Fruit fly (Drosophila melanogaster) whole organism, adult: ENCODE results near the gene CG12439.

Experiments used
- CG11617 ChIP-seq: fragments of 200-800 bp; sonication (Bioruptor generic); optimal IDR thresholded peaks from 2 replicates; lab custom pipeline; 2017; ENCODE audit warnings: mild to moderate bottlenecking, missing biosample characterization, missing genetic modification reagents, missing genetic modification characterization
- CG12768 ChIP-seq: fragments of 200-800 bp; sonication (Bioruptor generic); optimal IDR thresholded peaks from 2 replicates; lab custom pipeline; 2017; ENCODE audit warnings: missing biosample characterization, missing genetic modification characterization, mild to moderate bottlenecking, moderate library complexity, missing genetic modification reagents
- CG14711 ChIP-seq: fragments of 200-800 bp; sonication (Bioruptor generic); optimal IDR thresholded peaks from 2 replicates; lab custom pipeline; 2018; ENCODE audit warnings: missing biosample characterization, mild to moderate bottlenecking, missing genetic modification characterization, moderate library complexity
- CG1620 ChIP-seq: fragments of 200-800 bp; sonication (Bioruptor generic); optimal IDR thresholded peaks from 2 replicates; lab custom pipeline; 2016; ENCODE audit warnings: missing biosample characterization, missing genetic modification characterization
- CG33017 ChIP-seq: fragments of 200-800 bp; sonication (Bioruptor generic); optimal IDR thresholded peaks from 2 replicates; lab custom pipeline; 2018; ENCODE audit warnings: missing biosample characterization, mild to moderate bottlenecking, missing genetic modification characterization, moderate library complexity
- CG5204 ChIP-seq: fragments of 200-800 bp; sonication (Bioruptor generic); optimal IDR thresholded peaks from 2 replicates; lab custom pipeline; 2016; ENCODE audit warnings: missing biosample characterization, missing genetic modification characterization
- CG7045 ChIP-seq: fragments of 200-800 bp; sonication (Bioruptor generic); optimal IDR thresholded peaks from 2 replicates; lab custom pipeline; 2017; ENCODE audit warnings: missing biosample characterization, mild to moderate bottlenecking, missing genetic modification characterization
- CG7101 ChIP-seq: fragments of 200-800 bp; sonication (Bioruptor generic); optimal IDR thresholded peaks from 2 replicates; lab custom pipeline; 2018; ENCODE audit warnings: missing biosample characterization, mild to moderate bottlenecking, missing genetic modification characterization, moderate library complexity
- Clk ChIP-seq: fragments of 200-800 bp; sonication (Bioruptor generic); optimal IDR thresholded peaks from 2 replicates; lab custom pipeline; 2017; ENCODE audit warnings: missing biosample characterization, missing genetic modification characterization
- Crg-1 ChIP-seq: fragments of 200-800 bp; sonication (Bioruptor generic); optimal IDR thresholded peaks from 2 replicates; lab custom pipeline; 2016; ENCODE audit warnings: missing biosample characterization, missing genetic modification characterization
- Hr96 ChIP-seq: fragments of 200-800 bp; sonication (Bioruptor generic); optimal IDR thresholded peaks from 2 replicates; lab custom pipeline; 2016; ENCODE audit warnings: missing biosample characterization, missing genetic modification characterization
- Mnt ChIP-seq: fragments of 200-800 bp; sonication (Bioruptor generic); optimal IDR thresholded peaks from 2 replicates; lab custom pipeline; 2016; ENCODE audit warnings: missing biosample characterization, mild to moderate bottlenecking, missing genetic modification characterization
- bab1 ChIP-seq: fragments of 200-800 bp; sonication (Bioruptor generic); optimal IDR thresholded peaks from 3 replicates; lab custom pipeline; 2019; ENCODE audit warnings: missing biosample characterization, mild to moderate bottlenecking, missing genetic modification characterization, moderate library complexity
- cic ChIP-seq: fragments of 200-800 bp; sonication (Bioruptor generic); optimal IDR thresholded peaks from 2 replicates; lab custom pipeline; 2017; ENCODE audit warnings: missing biosample characterization, mild to moderate bottlenecking, missing genetic modification characterization, moderate library complexity
- cnc ChIP-seq, 2 experiments: fragments of >200 bp; optimal IDR thresholded peaks; 2 replicates each; lab custom pipeline; 2017
- kay ChIP-seq: fragments of 200-800 bp; sonication (Bioruptor generic); peaks from one replicate; lab custom pipeline; 2016; ENCODE audit warnings: missing biosample characterization, missing genetic modification characterization, borderline replicate concordance
- ovo ChIP-seq: fragments of 200-800 bp; sonication (Bioruptor generic); optimal IDR thresholded peaks from 2 replicates; lab custom pipeline; 2016; ENCODE audit warnings: missing biosample characterization, missing genetic modification characterization
- pad ChIP-seq: fragments of 200-800 bp; sonication (Bioruptor generic); optimal IDR thresholded peaks from 3 replicates; lab custom pipeline; 2017; ENCODE audit warnings: missing biosample characterization, missing genetic modification characterization, mild to moderate bottlenecking, moderate library complexity, missing genetic modification reagents
- tj ChIP-seq: fragments of 200-800 bp; sonication (Bioruptor generic); optimal IDR thresholded peaks from 3 replicates; lab custom pipeline; 2017; ENCODE audit warnings: missing biosample characterization, mild to moderate bottlenecking, missing genetic modification characterization, moderate library complexity
- toe ChIP-seq: fragments of 200-800 bp; sonication (Bioruptor generic); optimal IDR thresholded peaks from 2 replicates; lab custom pipeline; 2016; ENCODE audit warnings: missing biosample characterization, missing genetic modification characterization

The CG12439 gene

DNA sequence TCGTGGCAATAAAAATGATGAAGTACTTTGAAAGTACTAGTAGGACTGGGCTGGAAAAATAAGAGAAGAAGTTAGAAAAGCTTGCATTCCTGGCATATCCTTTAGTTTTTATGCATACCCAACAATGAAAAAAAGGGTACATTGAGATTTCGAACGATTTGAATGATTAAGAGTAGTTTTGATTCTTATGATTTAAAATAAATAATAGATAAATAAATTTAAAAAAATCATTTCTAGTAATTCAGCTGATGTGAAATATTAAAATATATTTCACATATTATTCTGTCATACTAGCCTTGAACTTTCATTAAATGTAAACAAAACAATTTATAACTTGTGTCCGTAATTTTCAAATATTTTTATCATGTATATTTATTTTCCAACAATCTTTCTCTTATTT lies 20.3 kb downstream of the CG12439 start, which contains the start of gene CG31609:
CG31609 (plus strand) TSS at position 301 of the 400 bp plus-strand sequence.
- TF ChIP-seq pad (GFP tag; lab: Kevin White, UChicago) (no peak), CG12768 (GFP tag; lab: Kevin White, UChicago) (no peak), bab1 (GFP tag; lab: Kevin White, UChicago) (no peak), CG1620 (GFP tag; lab: Kevin White, UChicago) (no peak), Clk (GFP tag; lab: Kevin White, UChicago) (no peak), CG5204 (no peak), kay (no peak), cic (GFP tag; lab: Kevin White, UChicago) (no peak), toe (GFP tag; lab: Kevin White, UChicago) (no peak), Crg-1 (no peak), CG14711 (no peak), Hr96 (GFP tag; lab: Kevin White, UChicago) (no peak), cnc (optimal IDR thresholded peaks at IDR 0.05; lab: Kevin White, UChicago) (no peak), CG33017 (tag; lab: Kevin White, UChicago) (no peak), ovo (GFP tag; lab: Kevin White, UChicago) (no peak), CG11617 (GFP tag; lab: Kevin White, UChicago) (no peak), Mnt (GFP tag; lab: Kevin White, UChicago) (no peak), CG7045 (GFP tag; lab: Kevin White, UChicago) (no peak)

dm6 chr2L:9111514-9111913 lies 34.6 kb downstream of the CG12439 start, which contains the start of gene Or30a:
TSS of gene Or30a (plus strand) at chr2L:9111814.
- TF ChIP-seq bab1 (GFP tag; lab: Kevin White, UChicago) = no peak
- TF ChIP-seq CG7045 (GFP tag; lab: Kevin White, UChicago) = no peak
- no peak for TF ChIP-seq CG5204
- no peak for TF ChIP-seq CG1620 (GFP tag; lab: Kevin White, UChicago)

DNA sequence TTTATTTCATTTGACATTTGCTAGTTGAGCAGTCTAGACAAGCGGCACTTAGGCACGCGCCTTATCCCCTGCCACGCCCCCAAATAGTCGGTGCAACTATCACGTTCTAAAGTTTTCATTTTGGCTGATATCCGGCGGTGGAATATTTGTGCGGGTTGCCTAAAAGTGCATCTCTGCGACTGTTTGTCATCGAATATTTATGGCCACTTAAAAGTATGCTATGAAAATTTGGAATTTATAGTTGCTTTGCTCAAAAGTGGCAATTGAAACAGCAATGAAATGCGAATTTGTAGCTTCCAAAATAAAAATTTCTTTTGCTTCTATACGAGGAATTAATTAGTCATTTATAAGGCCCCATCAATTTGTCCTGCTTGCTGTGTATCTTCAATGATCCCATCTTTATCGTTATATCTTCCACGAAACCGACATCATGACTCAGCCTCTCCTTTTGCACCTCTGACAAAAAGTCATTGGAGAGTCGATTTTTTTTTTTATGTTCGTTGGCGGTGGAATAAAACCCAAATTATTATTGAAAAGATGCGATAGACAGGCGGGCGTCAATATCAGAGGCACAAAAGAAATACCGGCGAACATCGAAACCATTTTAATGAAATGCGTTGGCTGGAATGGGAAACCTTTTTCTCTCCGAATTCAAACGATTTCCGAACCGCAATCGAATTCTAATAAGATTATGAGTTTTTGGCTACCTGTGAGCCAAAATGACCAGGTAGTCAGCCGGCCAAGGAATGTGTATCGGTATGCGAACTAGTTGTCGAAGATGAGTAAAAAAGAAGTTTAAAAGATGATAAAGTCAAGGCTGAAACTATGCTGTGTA lies 43.8 kb downstream of the CG12439 start:
- no peak for TF ChIP-seq CG5204

DNA sequence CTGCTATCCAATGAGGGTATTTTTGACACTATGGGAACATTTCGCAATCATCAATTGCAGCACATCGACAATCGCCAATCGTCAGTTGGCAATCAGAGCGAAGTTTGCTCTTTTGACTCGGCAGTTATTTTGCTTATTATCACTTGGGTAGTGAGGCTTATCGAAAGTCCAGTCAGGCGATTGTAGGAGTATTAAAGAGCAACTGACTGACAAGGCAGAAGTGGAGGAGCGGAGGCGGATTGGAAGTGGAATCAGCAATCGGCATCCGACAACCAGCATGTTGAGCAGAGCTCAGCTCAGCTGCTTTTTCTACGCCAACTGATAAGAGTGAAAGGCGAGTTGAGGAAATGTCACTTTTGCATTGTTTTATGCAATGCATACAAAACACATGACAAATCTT lies 45.5 kb downstream of the CG12439 start:
- no peak for TF ChIP-seq toe (GFP tag; lab: Kevin White, UChicago)
- TF ChIP-seq Hr96 (GFP tag; lab: Kevin White, UChicago) = no peak
- TF ChIP-seq pad (GFP tag; lab: Kevin White, UChicago) = no peak
- TF ChIP-seq ovo (GFP tag; lab: Kevin White, UChicago) = no peak
- TF ChIP-seq Crg-1 = no peak

DNA sequence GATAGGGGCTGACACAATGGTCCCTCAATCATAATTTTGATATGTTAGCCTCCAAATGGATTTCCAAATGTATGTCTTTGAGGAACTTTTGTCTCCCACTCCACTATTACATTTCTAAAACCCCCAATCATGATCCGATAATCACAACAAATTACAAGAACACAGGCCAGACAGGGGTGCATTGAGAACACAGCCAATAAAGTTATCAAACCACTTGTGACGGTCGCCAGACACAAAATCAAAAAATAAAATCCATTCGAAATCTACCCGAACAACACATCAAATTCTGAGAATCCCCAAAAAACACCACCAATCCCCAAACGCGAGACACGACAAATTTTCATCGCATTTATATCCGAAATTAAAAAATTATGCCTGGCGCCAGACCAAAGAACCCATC lies 46.8 kb downstream of the CG12439 start:
- TF ChIP-seq Mnt (GFP tag; lab: Kevin White, UChicago) (no peak), cnc (optimal IDR thresholded peaks at IDR 0.05; lab: Kevin White, UChicago) (no peak), ovo (GFP tag; lab: Kevin White, UChicago) (no peak), CG12768 (GFP tag; lab: Kevin White, UChicago) (no peak), CG1620 (GFP tag; lab: Kevin White, UChicago) (no peak), pad (GFP tag; lab: Kevin White, UChicago) (no peak), Crg-1 (no peak), CG33017 (tag; lab: Kevin White, UChicago) (no peak), Clk (GFP tag; lab: Kevin White, UChicago) (no peak), bab1 (GFP tag; lab: Kevin White, UChicago) (no peak), CG7101 (no peak), kay (no peak), Hr96 (GFP tag; lab: Kevin White, UChicago) (no peak), toe (GFP tag; lab: Kevin White, UChicago) (no peak), CG14711 (no peak), CG7045 (GFP tag; lab: Kevin White, UChicago) (no peak), cic (GFP tag; lab: Kevin White, UChicago) (no peak), tj (GFP tag; lab: Kevin White, UChicago) (no peak), CG11617 (GFP tag; lab: Kevin White, UChicago) (no peak), CG5204 (no peak)

DNA sequence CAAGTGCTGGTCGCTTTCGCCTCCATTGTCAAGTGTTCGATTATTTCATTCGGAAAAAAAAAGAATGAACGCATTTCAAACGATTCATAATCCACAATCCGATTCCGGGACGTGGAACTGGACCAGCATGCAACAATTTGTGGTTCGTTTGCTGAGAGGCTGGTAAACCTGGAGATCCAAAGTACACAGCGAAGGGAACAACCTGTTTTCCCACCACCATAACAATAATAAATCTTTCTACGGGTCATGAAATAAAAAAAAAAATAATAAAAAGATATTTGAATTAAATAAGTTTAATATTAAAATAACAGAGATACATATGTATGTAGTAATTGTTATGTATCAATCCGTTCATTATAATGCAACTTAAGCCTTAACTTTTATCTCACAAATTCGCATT lies 47.5 kb downstream of the CG12439 start:
- TF ChIP-seq CG14711 (no peak), toe (GFP tag; lab: Kevin White, UChicago) (no peak), Hr96 (GFP tag; lab: Kevin White, UChicago) (no peak), cnc (optimal IDR thresholded peaks at IDR 0.05; lab: Kevin White, UChicago) (no peak), Mnt (GFP tag; lab: Kevin White, UChicago) (no peak), pad (GFP tag; lab: Kevin White, UChicago) (no peak), kay (no peak), CG5204 (no peak), bab1 (GFP tag; lab: Kevin White, UChicago) (no peak), CG7045 (GFP tag; lab: Kevin White, UChicago) (no peak), CG12768 (GFP tag; lab: Kevin White, UChicago) (no peak), CG1620 (GFP tag; lab: Kevin White, UChicago) (no peak), CG7101 (no peak), Clk (GFP tag; lab: Kevin White, UChicago) (no peak), cic (GFP tag; lab: Kevin White, UChicago) (no peak), CG33017 (tag; lab: Kevin White, UChicago) (no peak), tj (GFP tag; lab: Kevin White, UChicago) (no peak), Crg-1 (no peak)
